Worm (Caenorhabditis elegans) whole organism, young adult: Measurements from ENCODE around the gene srh-44.
A peak's percentile ranks its signal among the peaks of the same experiment; 100 is the strongest.

Experiments
- B0261.1 ChIP-seq: sonication (generic microtip); optimal IDR thresholded peaks from 2 replicates; lab custom pipeline; 2016; ENCODE audit warnings: mild to moderate bottlenecking, missing genetic modification characterization, moderate library complexity, missing compliant biosample characterization
- D2030.7 ChIP-seq: fragments of 200-800 bp; sonication (Bioruptor generic); IDR thresholded peaks from 2 replicates; pipeline ENCODE4 v1.3.6; 2022; ENCODE audit warnings: missing genetic modification reagents, missing genetic modification characterization, missing compliant biosample characterization
- F22D6.2 ChIP-seq: sonication (generic microtip); optimal IDR thresholded peaks from 2 replicates; lab custom pipeline; 2016; ENCODE audit warnings: mild to moderate bottlenecking, missing genetic modification characterization, missing compliant biosample characterization
- F23B12.7 ChIP-seq: sonication (generic microtip); optimal IDR thresholded peaks from 2 replicates; lab custom pipeline; 2017; ENCODE audit warnings: missing genetic modification characterization, mild to moderate bottlenecking, missing compliant biosample characterization, antibody characterized with exemption, moderate library complexity; ENCODE audit not compliant: insufficient read depth
- F33H1.4 ChIP-seq: fragments of 200-800 bp; sonication (Bioruptor generic); IDR thresholded peaks from 2 replicates; pipeline ENCODE4 v1.3.6; 2022; ENCODE audit warnings: missing genetic modification reagents, missing genetic modification characterization, missing compliant biosample characterization
- F55B11.4 ChIP-seq: sonication (generic microtip); optimal IDR thresholded peaks from 2 replicates; lab custom pipeline; 2016; ENCODE audit warnings: missing compliant biosample characterization, missing genetic modification characterization, borderline replicate concordance; ENCODE audit not compliant: insufficient read depth
- F57C9.4 ChIP-seq: sonication (generic microtip); optimal IDR thresholded peaks from 2 replicates; lab custom pipeline; 2017; ENCODE audit warnings: mild to moderate bottlenecking, missing genetic modification characterization, missing compliant biosample characterization
- Y53F4B.3 ChIP-seq: fragments of 200-800 bp; sonication (Bioruptor generic); IDR thresholded peaks from 2 replicates; pipeline ENCODE4 v1.3.6; 2022; ENCODE audit warnings: missing genetic modification reagents, missing genetic modification characterization, missing compliant biosample characterization
- Y95B8A.8 ChIP-seq: fragments of 200-800 bp; sonication (Bioruptor generic); IDR thresholded peaks from 2 replicates; pipeline ENCODE4 v1.3.6; 2022; ENCODE audit warnings: missing genetic modification reagents, missing genetic modification characterization, missing compliant biosample characterization
- aptf-3 ChIP-seq: fragments of 200-800 bp; sonication (Bioruptor generic); IDR thresholded peaks from 2 replicates; pipeline ENCODE4 v1.3.6; 2022; ENCODE audit warnings: missing genetic modification characterization, missing compliant biosample characterization
- attf-5 ChIP-seq: fragments of 200-800 bp; sonication (Bioruptor generic); optimal IDR thresholded peaks from 2 replicates; lab custom pipeline; 2018; ENCODE audit warnings: mild to moderate bottlenecking, missing genetic modification characterization, missing compliant biosample characterization
- bed-2 ChIP-seq: fragments of 200-800 bp; sonication (Bioruptor generic); IDR thresholded peaks from 2 replicates; pipeline ENCODE4 v1.3.6; 2022; ENCODE audit warnings: missing genetic modification reagents, missing genetic modification characterization, missing compliant biosample characterization
- cebp-1 ChIP-seq, 2 experiments: fragments of 200-800 bp in 1 of 2; sonication (Bioruptor generic) in 1 of 2; sonication (generic microtip) in 1 of 2; IDR thresholded peaks in 1 of 2; optimal IDR thresholded peaks in 1 of 2; 2 replicates each; pipeline versions ENCODE4 v1.3.6 to Lab custom; 2017 to 2022; ENCODE audit warnings: missing compliant biosample characterization in 2 of 2, missing genetic modification characterization in 2 of 2, mild to moderate bottlenecking in 1 of 2, missing genetic modification reagents in 1 of 2, moderate library complexity in 1 of 2
- ceh-100 ChIP-seq: fragments of 200-800 bp; sonication (Bioruptor generic); IDR thresholded peaks from 2 replicates; pipeline ENCODE4 v1.3.6; 2022; ENCODE audit warnings: missing genetic modification reagents, missing genetic modification characterization, missing compliant biosample characterization
- die-1 ChIP-seq: sonication (generic microtip); optimal IDR thresholded peaks from 2 replicates; lab custom pipeline; 2016; ENCODE audit warnings: missing genotype, mild to moderate bottlenecking, missing genetic modification characterization, missing compliant biosample characterization
- dpff-1 ChIP-seq: sonication (generic microtip); optimal IDR thresholded peaks from 2 replicates; lab custom pipeline; 2017; ENCODE audit warnings: mild to moderate bottlenecking, missing genetic modification characterization, missing compliant biosample characterization
- efl-1 ChIP-seq: fragments of 150-350 bp; optimal IDR thresholded peaks from 2 replicates; lab custom pipeline; 2014; ENCODE audit warnings: missing biosample characterization, missing genetic modification reagents, missing genetic modification characterization
- ets-4 ChIP-seq: fragments of 200-800 bp; sonication (Bioruptor generic); optimal IDR thresholded peaks from 2 replicates; lab custom pipeline; 2018; ENCODE audit warnings: mild to moderate bottlenecking, missing genetic modification characterization, missing compliant biosample characterization
- fkh-3 ChIP-seq: sonication (generic microtip); optimal IDR thresholded peaks from 2 replicates; lab custom pipeline; 2016; ENCODE audit warnings: mild to moderate bottlenecking, missing genetic modification characterization, missing compliant biosample characterization
- him-1 ChIP-seq: sonication (generic microtip); optimal IDR thresholded peaks from 2 replicates; lab custom pipeline; 2016; ENCODE audit warnings: missing genotype, missing genetic modification reagents, missing genetic modification characterization, missing compliant biosample characterization
- hmg-1.2 ChIP-seq: fragments of 200-800 bp; sonication (Bioruptor generic); IDR thresholded peaks from 2 replicates; pipeline ENCODE4 v1.3.6; 2022; ENCODE audit warnings: missing genetic modification reagents, missing genetic modification characterization, missing compliant biosample characterization
- lag-1 ChIP-seq: fragments of 200-800 bp; sonication (Bioruptor generic); IDR thresholded peaks from 2 replicates; pipeline ENCODE4 v1.3.6; 2022; ENCODE audit warnings: missing genetic modification reagents, missing genetic modification characterization, missing compliant biosample characterization
- lin-40 ChIP-seq: sonication (generic microtip); optimal IDR thresholded peaks from 2 replicates; lab custom pipeline; 2016; ENCODE audit warnings: missing genetic modification characterization, mild to moderate bottlenecking, missing compliant biosample characterization, missing genotype, missing genetic modification reagents
- lir-1 ChIP-seq: fragments of 200-800 bp; sonication (Bioruptor generic); conservative IDR thresholded peaks from 2 replicates; pipeline ENCODE4 v1.3.6; 2022; ENCODE audit warnings: missing genetic modification reagents, missing genetic modification characterization, missing compliant biosample characterization
- madf-10 ChIP-seq: sonication (generic microtip); optimal IDR thresholded peaks from 2 replicates; lab custom pipeline; 2016; ENCODE audit warnings: mild to moderate bottlenecking, missing genetic modification characterization, missing compliant biosample characterization
- nhr-27 ChIP-seq: fragments of 200-800 bp; sonication (Bioruptor generic); optimal IDR thresholded peaks from 2 replicates; lab custom pipeline; 2018; ENCODE audit warnings: mild to moderate bottlenecking, missing genetic modification characterization, moderate library complexity, missing compliant biosample characterization
- nhr-90 ChIP-seq: sonication (generic microtip); optimal IDR thresholded peaks from 2 replicates; lab custom pipeline; 2016; ENCODE audit warnings: missing genotype, mild to moderate bottlenecking, missing genetic modification characterization, missing compliant biosample characterization
- rcor-1 ChIP-seq: fragments of 200-800 bp; sonication (Bioruptor generic); IDR thresholded peaks from 2 replicates; pipeline ENCODE4 v1.3.6; 2022; ENCODE audit warnings: missing genetic modification reagents, missing genetic modification characterization, missing compliant biosample characterization
- repo-1 ChIP-seq: sonication (generic microtip); optimal IDR thresholded peaks from 2 replicates; lab custom pipeline; 2017; ENCODE audit warnings: mild to moderate bottlenecking, missing genetic modification characterization, missing compliant biosample characterization
- rpc-1 ChIP-seq, 2 experiments: fragments of 150-350 bp in 1 of 2; sonication (generic microtip) in 1 of 2; optimal IDR thresholded peaks; 2 replicates each; lab custom pipeline; 2014 to 2018; ENCODE audit warnings: missing biosample characterization in 1 of 2, missing genetic modification characterization in 1 of 2, missing genetic modification reagents in 1 of 2, missing genotype in 1 of 2
- sdz-38 ChIP-seq: sonication (generic microtip); optimal IDR thresholded peaks from 2 replicates; lab custom pipeline; 2016; ENCODE audit warnings: missing genotype, missing genetic modification characterization, missing compliant biosample characterization
- sea-2 ChIP-seq: fragments of 200-800 bp; sonication (Bioruptor generic); IDR thresholded peaks from 2 replicates; pipeline ENCODE4 v1.3.6; 2022; ENCODE audit warnings: missing genetic modification characterization, missing compliant biosample characterization
- snpc-1.1 ChIP-seq: sonication (generic microtip); optimal IDR thresholded peaks from 2 replicates; lab custom pipeline; 2017; ENCODE audit warnings: missing genetic modification characterization, mild to moderate bottlenecking, missing compliant biosample characterization, antibody characterized with exemption, moderate library complexity, missing genotype, missing genetic modification reagents; ENCODE audit not compliant: insufficient read depth
- snpc-4 ChIP-seq, 5 experiments: fragments of 150-350 bp in 1 of 5; sonication (generic microtip) in 4 of 5; optimal IDR thresholded peaks; 2 replicates each; lab custom pipeline; 2014 to 2018; ENCODE audit warnings: missing genetic modification characterization in 5 of 5, missing biosample characterization in 3 of 5, antibody characterized with exemption in 2 of 5, mild to moderate bottlenecking in 2 of 5, missing compliant biosample characterization in 2 of 5, missing genotype in 2 of 5, moderate library complexity in 2 of 5, missing genetic modification reagents in 1 of 5
- xnd-1 ChIP-seq: sonication (generic microtip); optimal IDR thresholded peaks from 2 replicates; lab custom pipeline; 2016; ENCODE audit warnings: missing genotype, missing genetic modification reagents, missing genetic modification characterization, missing compliant biosample characterization
- ztf-28 ChIP-seq: fragments of 200-800 bp; sonication (Bioruptor generic); IDR thresholded peaks from 2 replicates; pipeline ENCODE4 v1.3.6; 2022; ENCODE audit warnings: missing genetic modification reagents, missing genetic modification characterization, missing compliant biosample characterization

The srh-44 gene

DNA sequence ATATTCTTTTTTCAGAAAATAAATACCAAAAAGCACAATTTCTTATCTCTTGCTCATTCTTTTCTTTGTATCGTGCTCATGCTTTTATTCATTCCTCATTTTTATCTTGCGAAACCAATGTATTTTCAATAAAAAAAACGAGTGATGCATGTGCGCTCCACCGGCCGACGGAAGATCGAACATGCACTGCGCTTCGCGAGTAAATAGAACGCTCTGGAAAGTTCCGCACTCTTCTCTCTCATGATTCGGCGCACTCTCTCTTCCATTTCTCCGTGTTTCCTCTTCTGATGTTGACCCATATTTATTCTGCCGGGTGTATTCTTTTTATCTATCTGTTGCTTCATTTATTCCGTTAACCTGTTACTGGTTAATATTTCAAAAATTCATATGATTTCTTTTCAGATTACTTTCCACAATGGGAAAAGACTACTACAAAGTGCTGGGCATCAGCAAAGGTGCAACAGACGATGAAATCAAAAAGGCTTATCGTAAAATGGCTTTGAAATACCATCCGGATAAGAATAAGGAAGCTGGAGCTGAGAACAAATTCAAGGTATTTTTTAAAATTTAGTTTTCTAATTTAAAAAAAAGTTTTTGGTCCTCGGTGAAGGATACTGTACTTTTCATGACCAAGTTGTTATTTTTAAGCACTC is 30.6 kb downstream of the srh-44 start, which contains the start of gene dnj-13 (continued):
- TF ChIP-seq lin-40 (tag; lab: Kevin White, UChicago) = peak; percentile 98
- TF ChIP-seq dpff-1 = peak; percentile 58
- peak; percentile 94 for TF ChIP-seq cebp-1 (GFP tag; IDR thresholded peaks at IDR 0.05; lab: Robert Waterston, UW)
- peak; percentile 97 for TF ChIP-seq cebp-1 (tag; optimal IDR thresholded peaks at IDR 0.05; lab: Kevin White, UChicago)
- TF ChIP-seq snpc-1.1 (tag; lab: Kevin White, UChicago) = no peak
- TF ChIP-seq madf-10 (tag; lab: Kevin White, UChicago) = peak; percentile 77
- TF ChIP-seq sea-2 (GFP tag; lab: Robert Waterston, UW) = peak; percentile 88
- TF ChIP-seq fkh-3 (tag; lab: Kevin White, UChicago) = peak; percentile 76
- TF ChIP-seq F33H1.4 (GFP tag; lab: Robert Waterston, UW) = peak; percentile 83
- no peak for TF ChIP-seq F55B11.4 (tag; lab: Kevin White, UChicago)
- peak; percentile 36; the same call in 1 of the 2 replicates for TF ChIP-seq Y53F4B.3 (GFP tag; lab: Robert Waterston, UW)
- peak; percentile 93 for TF ChIP-seq ceh-100
- TF ChIP-seq efl-1 (GFP tag; lab: Kevin White, UChicago) = peak; percentile 54
- TF ChIP-seq him-1 = no peak
- no peak for TF ChIP-seq lag-1
- TF ChIP-seq rpc-1 (optimal IDR thresholded peaks at IDR 0.05; lab: Kevin White, UChicago) = peak; percentile 79
- TF ChIP-seq rpc-1 (tag; optimal IDR thresholded peaks at IDR 0.05; lab: Kevin White, UChicago) = no peak
- peak; percentile 81 for TF ChIP-seq F22D6.2 (tag; lab: Kevin White, UChicago)
- peak; percentile 39 for TF ChIP-seq B0261.1 (tag; lab: Kevin White, UChicago)
- TF ChIP-seq repo-1 (tag; lab: Kevin White, UChicago) = peak; percentile 91
- TF ChIP-seq F23B12.7 = peak; percentile 87
- no peak for TF ChIP-seq ets-4
- TF ChIP-seq attf-5 (GFP tag; lab: Kevin White, UChicago) = peak; percentile 85
- peak; percentile 43; the same call in 1 of the 2 replicates for TF ChIP-seq bed-2 (GFP tag; lab: Robert Waterston, UW)
- TF ChIP-seq sdz-38 (tag; lab: Kevin White, UChicago) = no peak
- TF ChIP-seq nhr-90 (tag; lab: Kevin White, UChicago) = peak; percentile 49
- no peak for TF ChIP-seq xnd-1 (tag; lab: Kevin White, UChicago)
- peak; percentile 24 for TF ChIP-seq snpc-4 (GFP tag; optimal IDR thresholded peaks at IDR 0.05; lab: Kevin White, UChicago)
- TF ChIP-seq snpc-4 (tag; optimal IDR thresholded peaks at IDR 0.05; lab: Kevin White, UChicago) = peak in 3 of 4 experiments; percentile 53 to 82 (median 74)
- peak; percentile 83; the same call in 1 of the 2 replicates for TF ChIP-seq ztf-28 (GFP tag; lab: Robert Waterston, UW)
- peak; percentile 94 for TF ChIP-seq rcor-1 (GFP tag; lab: Robert Waterston, UW)
- TF ChIP-seq aptf-3 (GFP tag; lab: Robert Waterston, UW) = peak; percentile 89; the same call in 1 of the 2 replicates
- no peak for TF ChIP-seq F57C9.4 (tag; lab: Kevin White, UChicago)
- peak; percentile 93 for TF ChIP-seq nhr-27 (tag; lab: Kevin White, UChicago)
- peak; percentile 79 for TF ChIP-seq hmg-1.2 (GFP tag; lab: Robert Waterston, UW)
- peak; percentile 52 for TF ChIP-seq die-1 (tag; lab: Kevin White, UChicago)
- TF ChIP-seq Y95B8A.8 (GFP tag; lab: Robert Waterston, UW) = peak; percentile 95
- peak; percentile 92 for TF ChIP-seq D2030.7 (GFP tag; lab: Robert Waterston, UW)
- TF ChIP-seq lir-1 (GFP tag; lab: Robert Waterston, UW) = peak; percentile 91
- TF ChIP-seq, all 124 proteins: peak for 100
